Fruit fly (Drosophila melanogaster): Measurements from ENCODE around the gene Pus10.

Gene Pus10

DNA sequence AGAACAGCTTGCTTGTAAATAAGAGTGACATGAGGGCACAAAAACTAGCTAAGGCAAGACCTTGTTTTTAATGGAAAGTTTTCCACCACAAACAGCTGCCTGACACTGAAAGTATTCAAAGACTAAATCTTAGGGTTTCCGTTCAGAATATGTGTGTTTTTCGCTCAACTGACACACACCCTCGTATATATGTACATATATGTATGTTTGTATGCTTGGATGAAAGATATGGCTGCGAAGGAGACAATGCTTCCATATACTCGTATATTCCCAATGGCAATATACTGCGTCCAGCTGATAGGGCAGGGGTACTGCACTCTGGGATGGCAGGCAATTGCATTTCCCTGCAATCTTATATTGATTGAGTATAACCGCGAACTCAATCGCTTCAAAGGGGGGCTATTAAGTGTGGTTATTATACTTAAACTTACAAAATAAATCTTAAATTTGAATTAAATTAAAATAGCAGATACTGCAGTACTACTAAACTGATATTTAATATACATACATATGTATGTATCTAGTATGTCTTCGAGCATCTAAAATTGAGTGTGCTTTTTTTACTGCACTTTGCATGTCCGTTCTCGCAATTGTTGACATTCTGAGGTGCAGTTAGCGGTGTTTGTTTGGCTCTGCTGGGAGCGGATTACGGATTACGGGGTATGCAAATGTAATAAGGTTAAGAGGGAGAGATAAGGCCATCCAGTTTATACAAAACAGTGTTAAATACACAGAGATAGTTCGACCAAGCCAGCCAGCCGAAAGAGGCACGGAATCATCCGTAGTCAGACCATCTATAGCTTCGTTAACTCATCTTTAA is 20.3 kb downstream of the Pus10 start:
- no peak for TF ChIP-seq noc (tag; optimal IDR thresholded peaks at IDR 0.05)

DNA sequence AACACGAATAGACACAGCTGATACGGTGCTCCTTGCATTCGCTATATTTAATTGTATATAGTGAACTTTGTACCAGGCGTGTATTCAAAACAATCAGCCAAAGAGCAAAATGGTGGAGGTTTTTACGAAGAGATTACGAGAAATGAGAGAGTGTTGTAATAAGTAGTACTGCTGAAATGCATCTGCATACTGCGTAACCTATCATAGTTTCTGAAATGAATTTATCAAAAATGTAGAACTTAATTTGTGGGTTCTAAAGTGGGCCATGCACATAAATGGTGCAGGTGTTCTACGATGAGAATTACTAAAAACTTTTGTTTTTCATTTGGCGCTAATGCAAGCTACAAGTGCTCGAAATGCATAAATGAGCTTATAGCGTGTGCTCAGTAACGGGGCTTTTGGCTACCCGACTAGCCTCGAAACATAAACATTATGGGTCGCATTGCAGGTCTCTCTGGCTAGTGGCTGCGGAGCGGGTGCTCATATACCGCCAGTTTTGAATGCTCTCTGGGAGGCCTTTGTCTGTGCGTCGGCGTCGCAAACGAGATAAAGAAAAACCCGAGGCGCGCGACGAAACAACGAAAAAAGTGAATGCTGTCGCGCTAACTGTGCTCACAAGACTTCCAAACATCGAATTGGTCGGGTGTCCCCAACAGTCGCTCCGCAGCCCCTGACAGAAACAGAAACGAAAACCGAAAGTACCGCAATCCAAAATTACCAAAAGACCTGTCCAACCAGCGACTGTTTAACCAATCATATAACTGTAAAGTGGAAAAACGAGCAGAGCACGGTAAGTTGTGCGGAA is 23.4 kb downstream of the Pus10 start, which contains the start of gene Gs1:
Gene Gs1, plus strand, starts transcription at position 612 of the 805 bp plus-strand sequence.
- TF ChIP-seq noc (tag; optimal IDR thresholded peaks at IDR 0.05): peak; percentile 71

DNA sequence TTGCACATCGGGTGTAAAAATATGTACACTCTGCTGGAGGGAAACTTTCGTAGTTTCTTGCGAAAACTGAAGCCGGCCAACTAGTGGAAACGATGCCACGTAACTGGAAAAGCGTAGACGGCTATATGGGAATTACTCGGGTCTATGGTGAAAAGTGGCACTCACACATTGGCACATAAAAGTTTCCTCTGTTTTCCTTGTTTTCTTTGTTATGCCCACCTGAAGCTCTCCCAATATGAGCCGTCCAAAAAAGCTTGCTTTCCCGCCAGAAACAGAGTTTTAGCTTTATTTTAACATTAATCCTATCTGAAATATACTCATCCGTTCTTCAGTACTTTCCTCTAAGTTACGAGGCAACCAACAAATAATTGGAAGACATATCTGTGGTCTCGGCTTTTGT is 24.4 kb downstream of the Pus10 start, which contains the start of gene CG3164:
Gene CG3164, minus strand, starts transcription at position 101 of the 400 bp plus-strand sequence.
- no peak for TF ChIP-seq noc (tag; optimal IDR thresholded peaks at IDR 0.05)

DNA sequence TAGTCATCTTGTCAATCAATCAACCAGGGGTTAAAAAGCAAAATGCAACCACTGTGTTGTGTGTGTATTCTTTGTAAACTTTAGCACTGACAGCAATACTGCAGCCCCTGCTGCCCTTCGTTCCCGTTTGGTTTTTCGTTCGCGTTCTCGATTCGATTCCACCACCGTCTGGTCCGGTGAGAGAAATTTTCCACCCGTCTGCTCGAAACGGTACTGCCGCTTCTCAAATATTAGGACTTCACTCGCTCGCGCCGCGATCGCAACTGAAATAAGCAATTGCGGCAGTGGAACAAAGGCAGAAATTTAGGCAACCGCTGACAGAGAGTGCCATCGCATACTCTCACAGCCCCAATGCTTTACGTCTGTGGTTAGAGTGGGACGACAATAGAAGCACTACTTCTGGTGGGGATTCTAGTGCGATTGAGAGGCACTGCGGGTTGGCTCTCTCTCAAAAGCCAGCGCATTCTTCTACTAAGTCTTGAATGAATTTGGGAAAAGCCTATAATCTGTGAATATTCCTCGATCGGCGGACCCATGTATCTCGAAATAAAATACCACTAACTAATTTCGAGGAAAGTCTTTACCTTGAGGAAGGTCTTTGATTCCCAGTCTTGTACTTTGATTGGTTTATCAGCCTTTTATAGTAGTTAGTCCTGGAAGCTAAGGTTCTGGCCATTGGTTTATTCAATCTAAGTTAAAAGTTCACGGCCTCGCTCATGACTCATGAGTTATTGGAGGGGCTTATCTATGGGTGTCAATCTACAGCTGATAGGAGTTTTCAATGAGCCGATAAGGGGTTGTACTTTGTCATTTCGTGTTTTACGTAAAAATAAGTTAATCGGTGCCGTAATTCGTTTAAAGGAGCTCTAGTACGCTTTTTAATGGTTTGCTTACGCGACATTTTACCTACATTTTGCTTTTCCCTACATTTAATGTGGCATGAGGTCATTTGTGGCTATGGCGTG is 25.8 kb downstream of the Pus10 start:
- TF ChIP-seq noc (tag; optimal IDR thresholded peaks at IDR 0.05): peak; percentile 59

DNA sequence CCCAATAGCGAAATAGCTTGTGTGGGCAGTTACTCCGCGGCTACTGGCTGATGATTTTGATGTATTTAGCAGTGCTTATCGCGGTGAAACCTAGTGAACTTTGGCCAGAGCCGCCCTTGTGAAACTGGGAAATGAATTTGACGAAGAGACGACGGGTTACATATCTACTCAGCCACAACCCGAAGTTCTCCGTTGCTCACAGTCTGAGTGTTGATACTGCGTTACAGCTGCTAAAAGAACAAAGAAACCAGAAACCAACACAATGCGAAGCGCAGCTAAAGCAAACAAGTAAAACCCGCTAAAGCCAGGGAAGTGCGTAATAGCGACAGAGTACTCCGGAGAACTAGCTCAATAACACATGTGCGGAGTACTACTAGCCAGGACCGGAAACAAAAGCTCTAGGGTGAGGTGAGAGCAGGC is 26.8 kb downstream of the Pus10 start:
- TF ChIP-seq noc (tag; optimal IDR thresholded peaks at IDR 0.05): no peak

DNA sequence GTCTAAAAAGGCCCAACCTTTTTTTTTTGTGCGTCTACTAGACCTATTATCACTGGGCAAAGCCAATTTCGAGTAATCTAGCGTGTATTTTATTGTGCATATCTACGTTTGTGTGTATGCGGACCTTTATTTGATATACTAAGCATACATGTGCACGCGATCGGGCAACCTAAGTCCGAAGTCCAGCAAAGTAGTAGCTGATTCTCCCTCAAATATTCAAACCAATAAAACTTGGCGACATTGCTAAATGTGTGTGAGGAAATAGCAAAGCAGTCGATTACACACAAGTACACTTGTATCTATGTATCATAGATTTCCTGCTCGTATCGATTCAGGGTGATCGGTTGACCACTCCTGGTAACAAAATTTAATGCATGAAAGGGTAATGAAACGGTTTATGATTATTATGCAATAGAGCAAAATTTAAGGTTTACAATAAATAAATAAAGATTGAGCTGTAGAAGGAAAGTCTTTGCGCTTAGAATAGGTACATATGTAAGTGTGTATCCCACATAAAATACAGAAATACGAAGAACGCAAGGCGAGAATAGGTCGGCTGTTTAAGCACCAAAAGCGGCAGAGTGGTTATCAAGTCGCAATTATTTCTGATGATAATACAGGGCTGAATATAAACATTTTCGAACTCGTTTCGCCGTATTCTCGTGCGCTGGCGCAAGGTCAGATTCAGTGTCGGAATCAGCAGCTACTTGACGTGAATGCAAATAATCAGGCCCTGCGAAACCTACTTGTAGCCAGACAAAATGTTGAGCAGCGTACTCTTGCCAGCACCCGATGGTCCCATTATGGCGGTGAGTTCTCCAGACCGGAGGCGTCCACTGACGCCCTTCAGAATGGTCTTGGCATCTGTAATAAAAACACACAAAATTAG is 29.5 kb downstream of the Pus10 start:
- peak; percentile 36 for TF ChIP-seq noc (tag; optimal IDR thresholded peaks at IDR 0.05)

DNA sequence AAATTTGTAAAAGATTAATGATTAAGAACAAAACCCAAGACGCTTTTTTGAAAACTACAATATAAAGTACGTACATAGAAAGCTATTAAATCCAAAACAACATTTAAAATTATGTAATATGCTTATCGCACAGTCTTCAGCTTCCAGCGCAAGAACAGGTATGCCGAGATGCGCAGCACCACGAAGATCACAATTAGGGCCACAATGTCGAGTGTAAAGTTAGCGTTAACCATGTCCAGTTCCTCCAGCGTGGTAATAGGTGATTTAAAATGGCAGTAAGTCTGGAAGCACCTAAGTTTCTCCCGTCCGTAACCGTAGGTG is 32.1 kb downstream of the Pus10 start:
- TF ChIP-seq noc (tag; optimal IDR thresholded peaks at IDR 0.05): no peak

DNA sequence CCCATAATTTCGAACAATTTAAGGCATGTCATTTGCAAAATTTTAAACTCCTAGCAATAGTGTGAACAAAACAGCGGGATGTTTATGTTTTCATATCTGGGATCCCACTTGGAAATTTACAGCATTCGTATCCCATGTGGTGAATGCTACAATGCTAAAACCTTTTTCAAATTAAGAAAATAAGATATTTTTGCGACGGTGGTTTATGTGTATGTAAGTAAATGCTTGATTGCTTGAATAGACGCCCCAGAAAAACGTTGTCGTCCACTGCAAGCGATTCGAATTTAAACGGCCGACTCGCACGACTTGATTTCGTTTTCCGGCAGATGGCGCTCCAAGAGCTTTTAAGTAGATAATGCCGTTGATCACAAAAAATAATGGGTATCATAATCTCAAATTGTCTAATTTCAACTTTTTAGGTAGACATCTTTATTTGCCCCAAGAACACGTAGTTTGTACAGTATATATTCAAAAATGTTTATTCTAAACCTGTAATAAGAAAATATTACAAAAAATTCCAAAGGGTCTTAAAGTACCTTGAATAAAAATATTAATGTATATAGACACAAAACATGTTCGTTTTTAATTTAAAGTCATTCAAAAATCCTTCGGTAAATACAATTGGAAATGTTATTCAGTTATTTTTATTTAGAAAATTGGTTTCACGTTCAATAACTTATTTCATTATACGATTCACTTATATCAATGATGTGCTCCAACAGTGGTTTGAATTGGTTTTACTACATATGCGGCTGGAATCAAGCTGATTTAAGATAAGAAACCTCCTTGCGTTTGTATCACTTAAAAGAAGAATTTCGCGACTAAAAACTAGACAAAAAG is 32.7 kb downstream of the Pus10 start:
- TF ChIP-seq noc (tag; optimal IDR thresholded peaks at IDR 0.05): no peak

DNA sequence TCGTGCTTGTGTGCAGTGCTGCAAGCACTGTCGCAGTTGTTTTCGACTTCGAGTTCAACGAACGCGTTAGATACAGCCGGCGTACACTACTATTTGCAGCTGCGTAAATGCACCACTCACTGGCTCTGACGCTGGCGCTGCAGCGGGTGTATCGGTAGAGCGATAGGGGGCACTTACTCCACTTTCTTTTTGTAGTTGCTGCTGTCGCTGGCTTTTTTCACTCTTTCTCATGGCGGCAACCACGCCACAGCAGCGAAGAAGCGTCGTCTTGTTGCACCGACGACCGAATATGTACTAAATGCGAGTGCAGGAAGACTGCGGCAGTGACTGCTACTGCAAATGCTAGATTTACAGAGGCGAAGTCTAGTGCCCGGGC is 33.7 kb downstream of the Pus10 start, which contains the start of gene CG4822:
Gene CG4822, minus strand, starts transcription at position 299 of the 376 bp plus-strand sequence.
- TF ChIP-seq noc (tag; optimal IDR thresholded peaks at IDR 0.05): no peak

DNA sequence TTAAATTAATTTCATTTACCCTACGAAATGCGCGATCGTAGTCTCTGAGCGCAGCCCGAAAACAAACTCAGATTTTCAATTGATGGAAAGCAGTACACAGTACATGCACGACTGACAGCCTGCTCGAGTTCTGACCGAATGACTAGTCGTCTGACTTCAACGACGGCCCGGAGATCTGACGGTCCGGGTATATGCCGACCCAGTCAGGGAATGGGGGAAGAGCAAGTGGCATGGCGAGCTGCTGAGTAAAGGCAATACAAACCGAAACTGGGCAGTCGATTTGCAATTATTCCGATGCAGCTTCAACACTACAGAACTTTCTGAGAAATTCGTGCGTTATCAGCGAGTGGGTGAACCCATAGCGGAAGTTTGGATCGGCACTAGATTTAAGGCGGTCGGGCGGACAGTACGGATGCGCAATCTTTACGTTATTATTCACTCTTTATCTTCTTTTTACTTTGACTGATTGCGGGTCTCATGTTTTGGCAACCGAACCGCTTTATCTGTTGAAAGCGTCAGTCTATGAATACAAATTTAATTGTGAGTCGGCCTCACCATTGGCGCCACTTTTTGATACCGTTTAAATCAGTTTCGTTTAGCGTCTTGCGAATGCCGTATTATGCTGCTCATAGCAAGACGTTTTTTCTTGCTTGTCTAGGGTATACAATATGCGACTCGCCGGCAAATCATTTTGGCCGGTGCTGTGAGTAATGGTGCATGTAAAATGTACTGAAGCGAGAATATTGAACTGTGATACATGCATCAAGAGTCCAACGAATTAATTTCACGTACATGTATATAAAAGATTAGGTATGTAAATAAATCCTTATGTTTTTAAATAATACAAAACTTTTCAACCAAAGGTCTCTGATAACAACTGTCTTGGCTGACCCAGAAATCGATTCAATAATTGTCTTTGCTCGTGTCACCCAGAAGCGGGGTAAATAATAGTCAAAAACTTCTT is 34.3 kb downstream of the Pus10 start:
- peak; percentile 27 for TF ChIP-seq noc (tag; optimal IDR thresholded peaks at IDR 0.05)

DNA sequence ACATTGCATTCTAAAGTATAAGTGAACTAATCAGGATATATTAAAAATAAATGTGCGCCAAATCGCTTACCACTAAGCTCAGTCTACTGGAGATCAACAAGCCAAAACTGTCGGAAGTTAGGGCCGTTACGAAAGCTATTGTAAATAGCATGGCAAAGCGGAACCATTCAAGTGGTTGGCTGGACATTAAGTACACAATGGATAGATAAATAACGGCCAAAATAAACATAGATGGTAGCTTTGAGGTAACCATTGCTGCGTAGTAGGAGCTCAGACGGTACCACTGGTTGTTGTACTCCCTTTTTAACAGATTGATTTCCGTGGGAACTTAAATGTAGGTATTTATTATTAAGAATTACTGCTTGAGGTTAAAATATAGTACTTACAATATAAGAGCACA is 37.4 kb downstream of the Pus10 start:
- TF ChIP-seq noc (tag; optimal IDR thresholded peaks at IDR 0.05): no peak

DNA sequence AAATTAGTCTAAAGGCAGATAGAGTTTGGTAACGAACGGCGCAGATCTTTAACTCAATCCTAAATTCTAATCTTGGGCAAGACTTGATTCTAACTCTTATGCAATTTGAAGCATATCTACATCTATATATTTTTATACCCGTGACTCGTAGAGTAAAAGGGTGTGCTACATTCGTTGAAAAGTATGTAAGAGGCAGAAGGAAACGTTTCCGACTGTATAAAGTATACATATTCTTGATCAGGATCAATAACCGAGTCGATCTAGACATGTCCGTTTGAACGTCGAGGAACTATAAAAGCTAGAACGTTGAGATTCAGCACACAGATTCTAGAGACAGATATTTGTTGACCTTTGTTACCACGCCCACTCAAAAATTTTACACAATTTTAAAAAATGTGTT is 38.7 kb downstream of the Pus10 start, which contains the start of gene CG13694:
Gene CG13694, minus strand, starts transcription at position 101 of the 400 bp plus-strand sequence.
- no peak for TF ChIP-seq noc (tag; optimal IDR thresholded peaks at IDR 0.05)

DNA sequence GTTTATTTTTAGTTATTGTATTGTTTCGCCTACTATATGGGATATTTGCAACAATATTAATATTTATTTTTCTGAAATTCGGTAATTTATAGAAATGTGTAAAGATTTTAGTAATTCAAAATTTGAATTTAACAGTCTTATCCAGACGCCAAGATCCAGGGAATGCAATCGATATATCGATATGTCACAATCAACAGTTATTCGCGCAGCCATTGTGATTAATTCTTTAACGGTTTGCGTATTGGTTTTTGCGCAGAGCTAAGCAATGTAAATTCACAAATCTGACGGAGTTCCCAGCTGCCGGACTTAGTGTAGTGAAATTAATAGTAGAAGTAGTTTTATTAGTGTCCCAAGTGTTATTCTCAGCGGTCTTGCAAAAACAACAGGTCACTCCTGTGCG is 40.7 kb downstream of the Pus10 start, which contains the start of gene ND-15:
Gene ND-15, plus strand, starts transcription at position 298 of the 400 bp plus-strand sequence.
- no peak for TF ChIP-seq noc (tag; optimal IDR thresholded peaks at IDR 0.05)
